Worm (Caenorhabditis elegans) whole organism, early embryonic: ENCODE measurements around the gene R07E5.11.

ENCODE experiments used
- B0310.2 ChIP-seq: sonication (generic microtip); optimal IDR thresholded peaks from 2 replicates; lab custom pipeline; 2016; ENCODE audit warnings: mild to moderate bottlenecking, missing genetic modification characterization, missing compliant biosample characterization
- F13C5.2 ChIP-seq: sonication (generic microtip); optimal IDR thresholded peaks from 2 replicates; lab custom pipeline; 2017; ENCODE audit warnings: mild to moderate bottlenecking, missing genetic modification characterization, inconsistent platforms, missing compliant biosample characterization
- aly-1 ChIP-seq: sonication (generic microtip); optimal IDR thresholded peaks from 2 replicates; lab custom pipeline; 2016; ENCODE audit warnings: missing genetic modification characterization, missing compliant biosample characterization
- ama-1 ChIP-seq: fragments of 150-350 bp; optimal IDR thresholded peaks from 2 replicates; lab custom pipeline; 2014
- ceh-13 ChIP-seq: fragments of 200-800 bp; sonication (Bioruptor generic); optimal IDR thresholded peaks from 2 replicates; lab custom pipeline; 2018; ENCODE audit warnings: mild to moderate bottlenecking, missing genetic modification characterization, missing compliant biosample characterization
- ceh-36 ChIP-seq: sonication (generic microtip); optimal IDR thresholded peaks from 2 replicates; lab custom pipeline; 2016; ENCODE audit warnings: missing genetic modification characterization, inconsistent platforms, missing compliant biosample characterization
- ets-7 ChIP-seq: sonication (generic microtip); optimal IDR thresholded peaks from 2 replicates; lab custom pipeline; 2016; ENCODE audit warnings: missing genotype, missing genetic modification characterization, missing compliant biosample characterization
- flt-1 ChIP-seq: fragments of 200-800 bp; sonication (Bioruptor generic); IDR thresholded peaks from 2 replicates; pipeline ENCODE4 v1.3.6; 2022; ENCODE audit warnings: missing genetic modification characterization, missing compliant biosample characterization
- hmbx-1 ChIP-seq: sonication (generic microtip); optimal IDR thresholded peaks from 2 replicates; lab custom pipeline; 2016; ENCODE audit warnings: mild to moderate bottlenecking, missing genetic modification characterization, missing compliant biosample characterization
- hmg-4 ChIP-seq: fragments of 200-800 bp; sonication (Bioruptor generic); optimal IDR thresholded peaks from 2 replicates; lab custom pipeline; 2018; ENCODE audit warnings: mild to moderate bottlenecking, missing genetic modification characterization, missing compliant biosample characterization
- hnd-1 ChIP-seq: sonication (generic microtip); optimal IDR thresholded peaks from 2 replicates; lab custom pipeline; 2016; ENCODE audit warnings: missing genetic modification characterization, missing compliant biosample characterization
- pes-1 ChIP-seq: fragments of 200-800 bp; sonication (Bioruptor generic); IDR thresholded peaks from 2 replicates; pipeline ENCODE4 v1.3.6; 2022; ENCODE audit warnings: missing genetic modification reagents, missing genetic modification characterization, missing compliant biosample characterization
- scrt-1 ChIP-seq: fragments of 200-800 bp; sonication (Bioruptor generic); IDR thresholded peaks from 2 replicates; pipeline ENCODE4 v1.3.6; 2022; ENCODE audit warnings: missing genetic modification characterization, missing compliant biosample characterization
- sea-1 ChIP-seq: fragments of 200-800 bp; sonication (Bioruptor generic); conservative IDR thresholded peaks from 2 replicates; pipeline ENCODE4 v1.3.6; 2022; ENCODE audit warnings: missing genetic modification characterization, missing compliant biosample characterization
- tbx-11 ChIP-seq: fragments of 200-800 bp; sonication (Bioruptor generic); IDR thresholded peaks from 2 replicates; pipeline ENCODE4 v1.3.6; 2022; ENCODE audit warnings: missing genetic modification characterization, missing compliant biosample characterization
- tbx-37 ChIP-seq: fragments of 200-800 bp; sonication (Bioruptor generic); conservative IDR thresholded peaks from 2 replicates; pipeline ENCODE4 v1.3.6; 2022; ENCODE audit warnings: missing genetic modification reagents, missing genetic modification characterization, missing compliant biosample characterization
- tra-4 ChIP-seq: sonication (generic microtip); optimal IDR thresholded peaks from 2 replicates; lab custom pipeline; 2017; ENCODE audit warnings: missing genetic modification characterization, missing compliant biosample characterization

Gene R07E5.11

ce11 chrIII:4417956-4418355 lies 2.9 kb upstream of the R07E5.11 start, which contains the start of the genes R07E5.19 and pdcd-2:
Gene R07E5.19, minus strand, starts transcription at chrIII:4418056.
Gene pdcd-2, minus strand, starts transcription at chrIII:4418057.
- TF ChIP-seq F13C5.2 (tag; lab: Kevin White, UChicago) (no peak), ets-7 (tag; lab: Kevin White, UChicago) (no peak), hmg-4 (no peak), aly-1 (tag; lab: Kevin White, UChicago) (no peak), hnd-1 (tag; lab: Kevin White, UChicago) (no peak), hmbx-1 (tag; lab: Kevin White, UChicago) (no peak), ama-1 (lab: Kevin White, UChicago) (no peak), scrt-1 (GFP tag; lab: Robert Waterston, UW) (no peak), ceh-36 (tag; lab: Kevin White, UChicago) (no peak), ceh-13 (no peak), sea-1 (GFP tag; lab: Robert Waterston, UW) (no peak), flt-1 (GFP tag; lab: Robert Waterston, UW) (no peak), tbx-37 (GFP tag; lab: Robert Waterston, UW) (no peak), pes-1 (GFP tag; lab: Robert Waterston, UW) (no peak), tra-4 (tag; lab: Kevin White, UChicago) (no peak)

- TF ChIP-seq flt-1 (GFP tag; lab: Robert Waterston, UW) (peak; percentile 71), hnd-1 (tag; lab: Kevin White, UChicago) (peak; percentile 21), tbx-37 (GFP tag; lab: Robert Waterston, UW) (0 out of 2 replicates have a peak, but pooled peaks have one; percentile 42), ceh-36 (tag; lab: Kevin White, UChicago) (peak; percentile 69), tbx-11 (GFP tag; lab: Robert Waterston, UW) (peak; percentile 70; the same call in 1 of the 2 replicates), sea-1 (GFP tag; lab: Robert Waterston, UW) (peak; percentile 77), ets-7 (tag; lab: Kevin White, UChicago) (peak; percentile 9), hmg-4 (peak; percentile 49), scrt-1 (GFP tag; lab: Robert Waterston, UW) (peak; percentile 77), aly-1 (tag; lab: Kevin White, UChicago) (peak; percentile 60), pes-1 (GFP tag; lab: Robert Waterston, UW) (peak; percentile 83)
These were observed 994 bp downstream of the R07E5.11 start for ce11 chrIII:4414041-4414440.

ce11 chrIII:4413099-4413498 lies 1.9 kb downstream of the R07E5.11 start, which contains the start of gene mpc-1:
Gene mpc-1, plus strand, starts transcription at chrIII:4413457.
- no peak for TF ChIP-seq hmbx-1 (tag; lab: Kevin White, UChicago)
- no peak for TF ChIP-seq ceh-13
- TF ChIP-seq tbx-37 (GFP tag; lab: Robert Waterston, UW) = no peak
- no peak for TF ChIP-seq scrt-1 (GFP tag; lab: Robert Waterston, UW)
- TF ChIP-seq hnd-1 (tag; lab: Kevin White, UChicago) = no peak
- TF ChIP-seq ceh-36 (tag; lab: Kevin White, UChicago) = no peak
- no peak for TF ChIP-seq hmg-4
- no peak for TF ChIP-seq B0310.2 (tag; lab: Kevin White, UChicago)
- no peak for TF ChIP-seq flt-1 (GFP tag; lab: Robert Waterston, UW)
- TF ChIP-seq tbx-11 (GFP tag; lab: Robert Waterston, UW) = no peak
- TF ChIP-seq tra-4 (tag; lab: Kevin White, UChicago) = no peak
- TF ChIP-seq pes-1 (GFP tag; lab: Robert Waterston, UW) = no peak

ce11 chrIII:4412108-4413009 lies 2.7 kb downstream of the R07E5.11 start:
- TF ChIP-seq sea-1 (GFP tag; lab: Robert Waterston, UW) (no peak), hnd-1 (tag; lab: Kevin White, UChicago) (no peak), scrt-1 (GFP tag; lab: Robert Waterston, UW) (no peak), hmg-4 (no peak), tbx-11 (GFP tag; lab: Robert Waterston, UW) (no peak), aly-1 (tag; lab: Kevin White, UChicago) (no peak), flt-1 (GFP tag; lab: Robert Waterston, UW) (no peak)

ce11 chrIII:4408251-4408650 lies 6.8 kb downstream of the R07E5.11 start, which contains the start of gene gpch-1:
Gene gpch-1, plus strand, starts transcription at chrIII:4408551.
- TF ChIP-seq hnd-1 (tag; lab: Kevin White, UChicago) (no peak), hmg-4 (no peak), ceh-36 (tag; lab: Kevin White, UChicago) (no peak), ama-1 (lab: Kevin White, UChicago) (no peak), ceh-13 (no peak), scrt-1 (GFP tag; lab: Robert Waterston, UW) (no peak), flt-1 (GFP tag; lab: Robert Waterston, UW) (no peak), hmbx-1 (tag; lab: Kevin White, UChicago) (no peak), tbx-11 (GFP tag; lab: Robert Waterston, UW) (no peak), sea-1 (GFP tag; lab: Robert Waterston, UW) (no peak), aly-1 (tag; lab: Kevin White, UChicago) (no peak), tbx-37 (GFP tag; lab: Robert Waterston, UW) (no peak), B0310.2 (tag; lab: Kevin White, UChicago) (no peak)

- TF ChIP-seq hmbx-1 (tag; lab: Kevin White, UChicago) (no peak), tbx-37 (GFP tag; lab: Robert Waterston, UW) (no peak), ceh-13 (no peak), tbx-11 (GFP tag; lab: Robert Waterston, UW) (no peak), ets-7 (tag; lab: Kevin White, UChicago) (no peak), ama-1 (lab: Kevin White, UChicago) (no peak), B0310.2 (tag; lab: Kevin White, UChicago) (no peak), flt-1 (GFP tag; lab: Robert Waterston, UW) (no peak), sea-1 (GFP tag; lab: Robert Waterston, UW) (no peak), ceh-36 (tag; lab: Kevin White, UChicago) (no peak), hmg-4 (no peak), aly-1 (tag; lab: Kevin White, UChicago) (no peak), F13C5.2 (tag; lab: Kevin White, UChicago) (no peak), pes-1 (GFP tag; lab: Robert Waterston, UW) (no peak), tra-4 (tag; lab: Kevin White, UChicago) (no peak), scrt-1 (GFP tag; lab: Robert Waterston, UW) (no peak), hnd-1 (tag; lab: Kevin White, UChicago) (no peak)
These were observed 7.9 kb downstream of the R07E5.11 start, which contains the start of gene prdx-3 for ce11 chrIII:4407144-4407543. Gene prdx-3, plus strand, starts transcription at chrIII:4407444.
